Worm (Caenorhabditis elegans) whole organism, L2 larva: Measurements from ENCODE around the gene Y110A2AL.2.

Source experiments
- F13H6.1 ChIP-seq: sonication (generic microtip); optimal IDR thresholded peaks from 2 replicates; lab custom pipeline; 2016; ENCODE audit warnings: missing genetic modification characterization, missing compliant biosample characterization
- R02D3.7 ChIP-seq: fragments of 150-350 bp; optimal IDR thresholded peaks from 2 replicates; lab custom pipeline; 2014; ENCODE audit warnings: missing biosample characterization, missing genetic modification characterization
- Y55F3AM.14 ChIP-seq: fragments of 200-800 bp; sonication (Bioruptor generic); optimal IDR thresholded peaks from 2 replicates; lab custom pipeline; 2018; ENCODE audit warnings: mild to moderate bottlenecking, missing genetic modification characterization, missing compliant biosample characterization
- alr-1 ChIP-seq: fragments of 150-350 bp; optimal IDR thresholded peaks from 2 replicates; lab custom pipeline; 2014; ENCODE audit warnings: missing biosample characterization, missing genetic modification characterization
- ama-1 ChIP-seq: fragments of 150-350 bp; optimal IDR thresholded peaks from 2 replicates; lab custom pipeline; 2018; ENCODE audit warnings: inconsistent platforms
- blmp-1 ChIP-seq: sonication (generic microtip); optimal IDR thresholded peaks from 2 replicates; lab custom pipeline; 2017; ENCODE audit warnings: missing genetic modification characterization, mild to moderate bottlenecking, missing compliant biosample characterization, antibody characterized with exemption, moderate library complexity; ENCODE audit not compliant: insufficient read depth
- ceh-16 ChIP-seq: fragments of 150-350 bp; optimal IDR thresholded peaks from 2 replicates; lab custom pipeline; 2014; ENCODE audit warnings: missing biosample characterization, missing genetic modification characterization
- ceh-82 ChIP-seq: fragments of 150-350 bp; optimal IDR thresholded peaks from 2 replicates; lab custom pipeline; 2014; ENCODE audit warnings: missing biosample characterization, missing genetic modification characterization
- crh-2 ChIP-seq: sonication (generic microtip); optimal IDR thresholded peaks from 2 replicates; lab custom pipeline; 2017; ENCODE audit warnings: missing biosample characterization, missing genetic modification characterization
- dmd-4 ChIP-seq: sonication (generic microtip); optimal IDR thresholded peaks from 2 replicates; lab custom pipeline; 2017; ENCODE audit warnings: missing biosample characterization, missing genetic modification characterization
- egl-27 ChIP-seq: sonication (generic microtip); optimal IDR thresholded peaks from 3 replicates; lab custom pipeline; 2017; ENCODE audit warnings: missing biosample characterization, missing genetic modification reagents, missing genetic modification characterization
- elt-1 ChIP-seq: fragments of 150-350 bp; optimal IDR thresholded peaks from 2 replicates; lab custom pipeline; 2014; ENCODE audit warnings: missing biosample characterization, missing genetic modification characterization
- elt-3 ChIP-seq: sonication (generic microtip); optimal IDR thresholded peaks from 2 replicates; lab custom pipeline; 2017; ENCODE audit warnings: missing biosample characterization, missing genetic modification characterization
- fos-1 ChIP-seq: fragments of 150-350 bp; optimal IDR thresholded peaks from 2 replicates; lab custom pipeline; 2014; ENCODE audit warnings: missing biosample characterization, missing genetic modification characterization
- gmeb-1 ChIP-seq: fragments of 150-350 bp; optimal IDR thresholded peaks from 2 replicates; lab custom pipeline; 2014; ENCODE audit warnings: missing biosample characterization, missing genetic modification characterization
- lin-11 ChIP-seq: fragments of 150-350 bp; sonication (generic microtip); optimal IDR thresholded peaks from 2 replicates; lab custom pipeline; 2014; ENCODE audit warnings: missing biosample characterization, missing genetic modification characterization, inconsistent platforms, mixed read lengths
- lin-13 ChIP-seq: fragments of 150-350 bp; optimal IDR thresholded peaks from 2 replicates; lab custom pipeline; 2014; ENCODE audit warnings: missing biosample characterization, missing genetic modification reagents, missing genetic modification characterization
- lin-39 ChIP-seq: fragments of 150-350 bp; optimal IDR thresholded peaks from 2 replicates; lab custom pipeline; 2014; ENCODE audit warnings: missing biosample characterization, missing genetic modification reagents, missing genetic modification characterization
- lsy-2 ChIP-seq, 2 experiments: fragments of 150-350 bp in 1 of 2; sonication (generic microtip) in 1 of 2; optimal IDR thresholded peaks; 2 replicates each; lab custom pipeline; 2014 to 2017; ENCODE audit warnings: missing biosample characterization in 2 of 2, missing genetic modification characterization in 2 of 2
- mdl-1 ChIP-seq, 2 experiments: fragments of 150-350 bp in 1 of 2; sonication (generic microtip) in 1 of 2; optimal IDR thresholded peaks; 2 replicates each; lab custom pipeline; 2017; ENCODE audit warnings: missing biosample characterization in 2 of 2, missing genetic modification characterization in 2 of 2
- nhr-10 ChIP-seq: sonication (generic microtip); optimal IDR thresholded peaks from 2 replicates; lab custom pipeline; 2017; ENCODE audit warnings: missing biosample characterization, missing genetic modification characterization
- nhr-12 ChIP-seq: fragments of 150-350 bp; optimal IDR thresholded peaks from 2 replicates; lab custom pipeline; 2014; ENCODE audit warnings: missing biosample characterization, missing genetic modification characterization
- nhr-129 ChIP-seq: fragments of 150-350 bp; optimal IDR thresholded peaks from 2 replicates; lab custom pipeline; 2014; ENCODE audit warnings: missing biosample characterization, missing genetic modification characterization
- nhr-21 ChIP-seq: fragments of 150-350 bp; optimal IDR thresholded peaks from 2 replicates; lab custom pipeline; 2014; ENCODE audit warnings: missing biosample characterization, missing genetic modification characterization
- nhr-23 ChIP-seq: fragments of 150-350 bp; optimal IDR thresholded peaks from 2 replicates; lab custom pipeline; 2014; ENCODE audit warnings: missing biosample characterization, missing genetic modification reagents, missing genetic modification characterization
- nhr-237 ChIP-seq: fragments of 150-350 bp; optimal IDR thresholded peaks from 2 replicates; lab custom pipeline; 2014; ENCODE audit warnings: missing biosample characterization, missing genetic modification characterization
- nhr-25 ChIP-seq: fragments of 150-350 bp; sonication (generic microtip); optimal IDR thresholded peaks from 3 replicates; lab custom pipeline; 2014; ENCODE audit warnings: missing biosample characterization, missing genetic modification characterization
- nhr-6 ChIP-seq: fragments of 150-350 bp; optimal IDR thresholded peaks from 2 replicates; lab custom pipeline; 2014; ENCODE audit warnings: missing biosample characterization, missing genetic modification characterization
- nhr-77 ChIP-seq: fragments of 150-350 bp; optimal IDR thresholded peaks from 2 replicates; lab custom pipeline; 2014; ENCODE audit warnings: missing biosample characterization, missing genetic modification characterization
- peb-1 ChIP-seq: fragments of 150-350 bp; optimal IDR thresholded peaks from 2 replicates; lab custom pipeline; 2014; ENCODE audit warnings: missing biosample characterization, missing genetic modification characterization
- sem-4 ChIP-seq: fragments of 150-350 bp; optimal IDR thresholded peaks from 2 replicates; lab custom pipeline; 2014; ENCODE audit warnings: missing biosample characterization, missing genetic modification reagents, missing genetic modification characterization
- skn-1 ChIP-seq: sonication (generic microtip); optimal IDR thresholded peaks from 2 replicates; lab custom pipeline; 2017; ENCODE audit warnings: missing biosample characterization, missing genetic modification characterization
- sma-3 ChIP-seq: sonication (generic microtip); optimal IDR thresholded peaks from 2 replicates; lab custom pipeline; 2016; ENCODE audit warnings: missing genetic modification reagents, missing genetic modification characterization, missing compliant biosample characterization
- sma-9 ChIP-seq, 2 experiments: fragments of 150-350 bp in 1 of 2; sonication (generic microtip) in 1 of 2; optimal IDR thresholded peaks; 2 replicates each; lab custom pipeline; 2014 to 2016; ENCODE audit warnings: missing genetic modification characterization in 2 of 2, mild to moderate bottlenecking in 1 of 2, missing biosample characterization in 1 of 2, missing compliant biosample characterization in 1 of 2, missing genetic modification reagents in 1 of 2, moderate library complexity in 1 of 2
- snpc-4 ChIP-seq: fragments of 150-350 bp; optimal IDR thresholded peaks from 2 replicates; lab custom pipeline; 2014; ENCODE audit warnings: missing biosample characterization, missing genetic modification characterization
- unc-39 ChIP-seq: fragments of 150-350 bp; optimal IDR thresholded peaks from 2 replicates; lab custom pipeline; 2014; ENCODE audit warnings: missing biosample characterization, missing genetic modification characterization
- unc-55 ChIP-seq: fragments of 150-350 bp; sonication (generic microtip); optimal IDR thresholded peaks from 3 replicates; lab custom pipeline; 2014; ENCODE audit warnings: missing biosample characterization, missing genetic modification reagents, missing genetic modification characterization
- unc-62 ChIP-seq: fragments of 150-350 bp; optimal IDR thresholded peaks from 2 replicates; lab custom pipeline; 2014; ENCODE audit warnings: missing biosample characterization, missing genetic modification reagents, missing genetic modification characterization
- zag-1 ChIP-seq: fragments of 150-350 bp; optimal IDR thresholded peaks from 2 replicates; lab custom pipeline; 2014; ENCODE audit warnings: missing biosample characterization, missing genetic modification characterization
- ztf-1 ChIP-seq: fragments of 200-800 bp; sonication (Bioruptor generic); conservative IDR thresholded peaks from 2 replicates; pipeline ENCODE4 v1.3.6; 2022; ENCODE audit warnings: missing genetic modification characterization, missing compliant biosample characterization
- ztf-11 ChIP-seq: sonication (generic microtip); optimal IDR thresholded peaks from 2 replicates; lab custom pipeline; 2017; ENCODE audit warnings: missing biosample characterization, missing genetic modification characterization

The Y110A2AL.2 gene

ce11 chrII:2856114-2856513 is 11.7 kb upstream of the Y110A2AL.2 start:
- TF ChIP-seq fos-1, result peak; percentile 7
- no peak for TF ChIP-seq unc-55 (GFP tag; lab: Kevin White, UChicago)
- TF ChIP-seq lin-13 (GFP tag; lab: Kevin White, UChicago), result no peak
- no peak for TF ChIP-seq nhr-12 (tag; lab: Kevin White, UChicago)
- TF ChIP-seq skn-1 (tag; lab: Kevin White, UChicago), result no peak
- no peak for TF ChIP-seq nhr-77 (tag; lab: Kevin White, UChicago)
- no peak for TF ChIP-seq lin-11 (tag; lab: Kevin White, UChicago)
- TF ChIP-seq egl-27 (tag; lab: Kevin White, UChicago), result no peak
- TF ChIP-seq nhr-21 (tag; lab: Kevin White, UChicago), result no peak

ce11 chrII:2857559-2857958 is 10.2 kb upstream of the Y110A2AL.2 start:
- TF ChIP-seq F13H6.1 (tag; lab: Kevin White, UChicago) (no peak), ztf-11 (no peak), nhr-129 (tag; lab: Kevin White, UChicago) (no peak), lin-11 (tag; lab: Kevin White, UChicago) (no peak), gmeb-1 (tag; lab: Kevin White, UChicago) (no peak), unc-62 (no peak), nhr-25 (tag; lab: Kevin White, UChicago) (peak; percentile 67), fos-1 (no peak), nhr-21 (tag; lab: Kevin White, UChicago) (peak; percentile 35), nhr-237 (no peak), crh-2 (tag; lab: Kevin White, UChicago) (no peak), R02D3.7 (tag; lab: Kevin White, UChicago) (no peak), sma-9 (GFP tag; optimal IDR thresholded peaks at IDR 0.05; lab: Kevin White, UChicago) (peak; percentile 8), sma-9 (tag; optimal IDR thresholded peaks at IDR 0.05; lab: Kevin White, UChicago) (no peak), Y55F3AM.14 (GFP tag; lab: Kevin White, UChicago) (no peak), peb-1 (no peak), unc-39 (tag; lab: Kevin White, UChicago) (no peak), nhr-6 (tag; lab: Kevin White, UChicago) (no peak), ama-1 (lab: Kevin White, UChicago) (no peak), dmd-4 (no peak), nhr-23 (no peak), mdl-1 (tag; optimal IDR thresholded peaks at IDR 0.05; lab: Kevin White, UChicago) (no peak), egl-27 (tag; lab: Kevin White, UChicago) (no peak), snpc-4 (tag; lab: Kevin White, UChicago) (no peak), elt-3 (tag; lab: Kevin White, UChicago) (no peak), alr-1 (tag; lab: Kevin White, UChicago) (no peak), sma-3 (GFP tag; lab: Kevin White, UChicago) (no peak), ztf-1 (GFP tag; lab: Robert Waterston, UW) (no peak), zag-1 (tag; lab: Kevin White, UChicago) (no peak), elt-1 (tag; lab: Kevin White, UChicago) (no peak), sem-4 (no peak), blmp-1 (tag; lab: Kevin White, UChicago) (peak; percentile 6), lin-39 (no peak), ceh-16 (peak; percentile 53), ceh-82 (no peak), lin-13 (GFP tag; lab: Kevin White, UChicago) (no peak), unc-55 (GFP tag; lab: Kevin White, UChicago) (no peak), nhr-10 (tag; lab: Kevin White, UChicago) (no peak), lsy-2 (tag; optimal IDR thresholded peaks at IDR 0.05; lab: Kevin White, UChicago) (no peak)
- TF ChIP-seq, all 48 proteins: peak for 5

ce11 chrII:2858851-2859250 is 8.9 kb upstream of the Y110A2AL.2 start:
- TF ChIP-seq sma-9 (GFP tag; optimal IDR thresholded peaks at IDR 0.05; lab: Kevin White, UChicago) (peak; percentile 20), sma-9 (tag; optimal IDR thresholded peaks at IDR 0.05; lab: Kevin White, UChicago) (no peak), lsy-2 (tag; optimal IDR thresholded peaks at IDR 0.05; lab: Kevin White, UChicago) (no peak)
